Fruit fly (Drosophila melanogaster) whole organism: ENCODE data around the gene Cpr76Bb.

ENCODE experiments used
- CG8478 ChIP-seq: fragments of >200 bp; optimal IDR thresholded peaks from 2 replicates; lab custom pipeline; 2018; ENCODE audit warnings: inconsistent platforms
- Dll ChIP-seq: fragments of >200 bp; optimal IDR thresholded peaks from 2 replicates; lab custom pipeline; 2017
- EcR ChIP-seq, 2 experiments: fragments of >200 bp; optimal IDR thresholded peaks; 2 replicates each; lab custom pipeline; 2017; ENCODE audit warnings: missing biosample characterization in 2 of 2, missing genetic modification characterization in 2 of 2, missing genetic modification reagents in 2 of 2
- pan ChIP-seq: fragments of >200 bp; optimal IDR thresholded peaks from 2 replicates; lab custom pipeline; 2017
- psq ChIP-seq: fragments of >200 bp; optimal IDR thresholded peaks from 2 replicates; lab custom pipeline; 2017
- usp ChIP-seq: fragments of >200 bp; optimal IDR thresholded peaks from 2 replicates; lab custom pipeline; 2017; ENCODE audit warnings: missing biosample characterization, missing genetic modification characterization, mixed read lengths

dm6 chr3L:19524690-19525089 lies 5.2 kb downstream of the Cpr76Bb start:
- TF ChIP-seq EcR (GFP tag; optimal IDR thresholded peaks at IDR 0.05; lab: Kevin White, UChicago) = no peak
- no peak for TF ChIP-seq Dll (lab: Kevin White, UChicago)
- no peak for TF ChIP-seq psq (lab: Kevin White, UChicago)
- TF ChIP-seq CG8478 = no peak
- TF ChIP-seq usp (GFP tag; lab: Kevin White, UChicago) = no peak
- no peak for TF ChIP-seq pan (lab: Kevin White, UChicago)
